Fruit fly (Drosophila melanogaster): ENCODE data around the gene CG31142.

CG31142 gene

DNA sequence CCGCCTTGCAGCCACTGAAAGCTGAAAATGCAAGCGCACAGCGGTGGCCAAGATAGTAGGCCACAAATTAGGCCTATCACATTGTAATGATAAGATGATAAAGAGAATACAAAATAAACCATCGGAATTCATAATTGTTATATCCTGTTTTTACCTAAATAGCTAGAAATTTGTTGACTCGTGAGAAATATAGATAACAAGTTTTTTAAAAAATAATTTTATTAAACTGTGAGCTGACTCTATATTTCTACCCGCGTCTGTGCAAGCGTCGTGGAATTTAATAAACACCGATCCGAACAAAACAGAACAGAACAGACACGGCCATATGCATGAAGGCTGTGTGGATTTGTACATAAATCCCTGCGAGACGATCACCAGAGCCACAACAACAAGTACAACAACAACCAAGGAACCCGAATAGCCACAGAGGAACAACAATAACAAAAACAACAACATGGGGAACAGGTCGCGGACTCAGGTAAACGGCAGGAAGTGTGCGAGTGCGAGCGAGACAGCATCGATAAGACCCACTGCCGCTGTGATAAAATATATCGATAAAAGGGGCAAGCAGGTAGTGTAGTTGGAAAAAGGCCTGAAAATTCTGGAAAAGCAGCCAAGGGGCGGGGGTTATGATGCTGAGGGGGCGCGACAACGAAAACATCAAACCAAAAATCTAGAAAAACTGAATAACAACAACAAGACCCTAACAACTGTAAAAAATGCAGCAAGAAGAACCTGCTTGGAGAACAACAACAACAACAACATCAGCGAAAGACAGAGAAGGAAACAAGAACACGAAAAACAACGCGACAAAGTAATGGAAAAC is 42.6 kb upstream of the CG31142 start (continued):
- TF ChIP-seq CG12155 (GFP tag; optimal IDR thresholded peaks at IDR 0.05): peak; percentile 71
- TF ChIP-seq schlank (tag; optimal IDR thresholded peaks at IDR 0.05): no peak
- TF ChIP-seq pzg (GFP tag; optimal IDR thresholded peaks at IDR 0.05): no peak
- no peak for TF ChIP-seq Sin3A (optimal IDR thresholded peaks at IDR 0.05)
- TF ChIP-seq Six4 (GFP tag; optimal IDR thresholded peaks at IDR 0.05): peak; percentile 86
- peak; percentile 86 for TF ChIP-seq CG7556 (GFP tag; optimal IDR thresholded peaks at IDR 0.05)
- no peak for TF ChIP-seq Kr (GFP tag; optimal IDR thresholded peaks at IDR 0.05)
- TF ChIP-seq CG2120 (GFP tag; optimal IDR thresholded peaks at IDR 0.05): peak; percentile 51
- TF ChIP-seq CG15601 (tag; optimal IDR thresholded peaks at IDR 0.05): peak; percentile 92
- TF ChIP-seq pb (GFP tag; optimal IDR thresholded peaks at IDR 0.05): peak; percentile 41
- TF ChIP-seq HLH4C (GFP tag; IDR thresholded peaks at IDR 0.05; ENCODE audit: partially characterized antibody): no peak
- TF ChIP-seq CG13424 (tag; optimal IDR thresholded peaks at IDR 0.05): peak; percentile 89
- TF ChIP-seq Elba2 (GFP tag; optimal IDR thresholded peaks at IDR 0.05): peak; percentile 45
- peak; percentile 86 for TF ChIP-seq Awh (GFP tag; IDR thresholded peaks at IDR 0.05)
- TF ChIP-seq HHEX (GFP tag; optimal IDR thresholded peaks at IDR 0.05): peak; percentile 74
- peak; percentile 88 for TF ChIP-seq Drgx (GFP tag; IDR thresholded peaks at IDR 0.05)
- TF ChIP-seq Ets97D (GFP tag; optimal IDR thresholded peaks at IDR 0.05): peak; percentile 37
- peak; percentile 68 for TF ChIP-seq CG30431 (GFP tag; optimal IDR thresholded peaks at IDR 0.05)
- TF ChIP-seq Spps (tag; optimal IDR thresholded peaks at IDR 0.05): peak; percentile 91
- TF ChIP-seq lmd (GFP tag; IDR thresholded peaks at IDR 0.05): peak; percentile 81
- no peak for TF ChIP-seq Trl (optimal IDR thresholded peaks at IDR 0.05)
- peak; percentile 70 for TF ChIP-seq Trl (GFP tag; optimal IDR thresholded peaks at IDR 0.05)
- peak; percentile 88 for TF ChIP-seq Sox102F (GFP tag; optimal IDR thresholded peaks at IDR 0.05)
- no peak; the same call in 1 of the 2 replicates for TF ChIP-seq Gsc (GFP tag; IDR thresholded peaks at IDR 0.05)
- TF ChIP-seq CG7745 (tag; optimal IDR thresholded peaks at IDR 0.05): no peak
- peak; percentile 41 for TF ChIP-seq CG10565 (GFP tag; optimal IDR thresholded peaks at IDR 0.05)
- TF ChIP-seq tna (GFP tag; IDR thresholded peaks at IDR 0.05; ENCODE audit: partially characterized antibody): no peak
- TF ChIP-seq CG31365 (tag; optimal IDR thresholded peaks at IDR 0.05): no peak
- peak; percentile 56 for TF ChIP-seq jumu (GFP tag; optimal IDR thresholded peaks at IDR 0.05)
- TF ChIP-seq dimm (GFP tag; IDR thresholded peaks at IDR 0.05): no peak
- TF ChIP-seq Fer2 (tag; optimal IDR thresholded peaks at IDR 0.05): peak; percentile 42
- TF ChIP-seq pan (optimal IDR thresholded peaks at IDR 0.05): no peak
- peak in 1 of 2 experiments; percentile 77 for TF ChIP-seq pan (GFP tag; optimal IDR thresholded peaks at IDR 0.05 in 1 of 2, IDR thresholded peaks at IDR 0.05 in 1 of 2)
- TF ChIP-seq CG4820 (GFP tag; optimal IDR thresholded peaks at IDR 0.05): peak; percentile 89
- peak; percentile 84 for TF ChIP-seq CG10209 (GFP tag; optimal IDR thresholded peaks at IDR 0.05)
- peak; percentile 88 for TF ChIP-seq CG4424 (GFP tag; optimal IDR thresholded peaks at IDR 0.05)
- no peak for TF ChIP-seq CG34224 (GFP tag; IDR thresholded peaks at IDR 0.05; ENCODE audit: partially characterized antibody)
- TF ChIP-seq CG11085 (GFP tag; IDR thresholded peaks at IDR 0.05): 0 out of 2 replicates have a peak, but pooled peaks have one; percentile 24
- TF ChIP-seq CG18262 (tag; optimal IDR thresholded peaks at IDR 0.05): peak; percentile 96
- peak; percentile 45; the same call in 1 of the 2 replicates for TF ChIP-seq CG43689 (GFP tag; IDR thresholded peaks at IDR 0.05)
- peak; percentile 86 for TF ChIP-seq PHDP (tag; optimal IDR thresholded peaks at IDR 0.05)
- peak; percentile 74; the same call in 2 of the 3 replicates for TF ChIP-seq H15 (GFP tag; IDR thresholded peaks at IDR 0.05)
- peak; percentile 65 for TF ChIP-seq CG7786 (GFP tag; optimal IDR thresholded peaks at IDR 0.05)
- peak; percentile 59 for TF ChIP-seq Rx (GFP tag; IDR thresholded peaks at IDR 0.05)
- no peak for TF ChIP-seq cas (GFP tag; IDR thresholded peaks at IDR 0.05)
- peak; percentile 70 for TF ChIP-seq jing (GFP tag; optimal IDR thresholded peaks at IDR 0.05)
- TF ChIP-seq repo (GFP tag; optimal IDR thresholded peaks at IDR 0.05): peak; percentile 42
- TF ChIP-seq pfk (GFP tag; optimal IDR thresholded peaks at IDR 0.05): no peak

Measured in whole organism, embryonic.